Worm (Caenorhabditis elegans): Measurements from ENCODE around the gene str-40.

Gene str-40

DNA sequence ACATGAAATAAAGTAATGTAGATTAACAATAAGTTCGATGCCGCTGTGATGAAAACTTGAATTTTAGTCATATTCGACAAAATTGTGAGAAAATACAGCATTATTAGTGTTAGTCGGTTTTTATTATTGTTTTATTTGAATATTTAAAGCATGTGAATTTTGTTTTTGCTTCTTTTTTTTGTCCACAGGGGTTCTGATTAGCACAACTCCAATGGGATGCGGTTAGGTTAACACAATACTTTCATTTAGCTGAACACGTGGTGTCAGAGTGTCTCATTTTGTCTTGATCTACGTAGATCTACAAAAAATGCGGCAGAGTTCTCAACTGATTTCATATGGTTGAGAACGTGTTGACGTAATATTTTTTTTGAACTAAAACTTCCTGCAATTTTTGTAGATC is at the start of gene str-40:
TSS of gene str-40 (minus strand) at position 101 of the 400 bp plus-strand sequence.
- TF ChIP-seq flh-1 (GFP tag; optimal IDR thresholded peaks at IDR 0.05) (no peak), mab-5 (tag; optimal IDR thresholded peaks at IDR 0.05) (no peak), elt-3 (tag; optimal IDR thresholded peaks at IDR 0.05) (no peak), ham-2 (GFP tag; optimal IDR thresholded peaks at IDR 0.05) (no peak), nhr-76 (tag; optimal IDR thresholded peaks at IDR 0.05) (no peak), zip-8 (tag; optimal IDR thresholded peaks at IDR 0.05) (no peak), blmp-1 (tag; optimal IDR thresholded peaks at IDR 0.05) (no peak), nhr-237 (tag; optimal IDR thresholded peaks at IDR 0.05) (no peak), elt-1 (tag; optimal IDR thresholded peaks at IDR 0.05; ENCODE audit: borderline replicate concordance, insufficient read depth) (no peak), sptf-1 (tag; optimal IDR thresholded peaks at IDR 0.05) (no peak), lin-13 (tag; optimal IDR thresholded peaks at IDR 0.05) (no peak), hlh-1 (tag; optimal IDR thresholded peaks at IDR 0.05) (no peak), lin-32 (GFP tag; optimal IDR thresholded peaks at IDR 0.05) (no peak), cnd-1 (tag; optimal IDR thresholded peaks at IDR 0.05) (no peak), unc-39 (tag; optimal IDR thresholded peaks at IDR 0.05) (no peak), nhr-2 (tag; optimal IDR thresholded peaks at IDR 0.05) (no peak), pha-4 (tag; optimal IDR thresholded peaks at IDR 0.05) (no peak), ceh-39 (tag; optimal IDR thresholded peaks at IDR 0.05) (no peak), lsy-2 (tag; optimal IDR thresholded peaks at IDR 0.05) (no peak)

DNA sequence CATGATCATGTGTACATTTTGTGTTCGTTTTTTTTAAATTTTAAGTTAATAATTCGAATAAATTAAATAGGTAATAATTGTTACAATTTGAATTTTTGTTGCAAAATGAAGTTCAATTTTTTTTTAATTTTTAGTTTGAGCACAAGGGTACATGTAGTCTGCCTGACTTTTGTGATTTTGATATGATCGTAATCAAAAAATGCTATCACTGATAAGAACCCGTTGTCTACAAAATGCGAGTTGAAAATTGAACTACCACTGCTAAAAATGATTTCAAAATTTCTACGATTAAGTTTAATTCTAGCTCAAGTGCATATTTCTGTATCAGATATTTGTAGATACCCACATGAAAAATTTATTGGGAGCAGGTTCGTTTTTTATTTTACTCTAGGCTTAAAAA is 49.2 kb upstream of the str-40 start, which contains the start of gene clec-210:
TSS of gene clec-210 (plus strand) at position 211 of the 400 bp plus-strand sequence.
- TF ChIP-seq M03D4.4 (tag; optimal IDR thresholded peaks at IDR 0.05): no peak
- TF ChIP-seq ztf-11 (tag; optimal IDR thresholded peaks at IDR 0.05): no peak
- no peak for TF ChIP-seq pha-4 (tag; optimal IDR thresholded peaks at IDR 0.05)
- no peak for TF ChIP-seq flh-1 (GFP tag; optimal IDR thresholded peaks at IDR 0.05)
- no peak for TF ChIP-seq zip-8 (tag; optimal IDR thresholded peaks at IDR 0.05)
- no peak for TF ChIP-seq tbx-8 (GFP tag; optimal IDR thresholded peaks at IDR 0.05)

DNA sequence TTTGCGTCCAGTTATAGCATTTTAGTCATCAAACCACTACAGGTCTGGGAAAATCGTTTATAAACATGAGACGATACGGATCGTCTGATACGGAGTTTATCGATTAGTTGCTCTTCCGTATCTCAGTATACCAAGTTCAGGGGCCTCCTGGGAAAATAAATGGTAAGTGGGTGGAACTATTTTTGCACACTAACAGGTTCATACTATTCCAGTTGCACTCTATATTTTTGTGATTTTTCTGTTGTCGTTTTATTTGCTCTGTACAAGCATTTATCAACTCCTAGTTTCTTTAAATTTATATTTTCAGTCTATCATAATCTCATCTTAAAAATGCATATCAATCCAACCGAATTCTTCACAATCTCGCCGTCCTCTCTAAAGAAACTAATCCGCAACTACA is 46.0 kb upstream of the str-40 start, which contains the start of gene Y73C8C.3:
TSS of gene Y73C8C.3 (plus strand) at position 301 of the 400 bp plus-strand sequence.
- TF ChIP-seq lin-13 (tag; optimal IDR thresholded peaks at IDR 0.05): no peak
- TF ChIP-seq unc-120 (tag; optimal IDR thresholded peaks at IDR 0.05; ENCODE audit: poor library complexity, severe bottlenecking): no peak
- TF ChIP-seq elt-3 (tag; optimal IDR thresholded peaks at IDR 0.05): no peak
- no peak for TF ChIP-seq lsy-2 (tag; optimal IDR thresholded peaks at IDR 0.05)
- no peak for TF ChIP-seq unc-39 (tag; optimal IDR thresholded peaks at IDR 0.05)
- no peak for TF ChIP-seq tbx-8 (GFP tag; optimal IDR thresholded peaks at IDR 0.05)
- no peak for TF ChIP-seq ham-2 (GFP tag; optimal IDR thresholded peaks at IDR 0.05)
- no peak for TF ChIP-seq ceh-83 (GFP tag; optimal IDR thresholded peaks at IDR 0.05)
- no peak for TF ChIP-seq ztf-11 (tag; optimal IDR thresholded peaks at IDR 0.05)
- no peak for TF ChIP-seq mab-5 (tag; optimal IDR thresholded peaks at IDR 0.05)

DNA sequence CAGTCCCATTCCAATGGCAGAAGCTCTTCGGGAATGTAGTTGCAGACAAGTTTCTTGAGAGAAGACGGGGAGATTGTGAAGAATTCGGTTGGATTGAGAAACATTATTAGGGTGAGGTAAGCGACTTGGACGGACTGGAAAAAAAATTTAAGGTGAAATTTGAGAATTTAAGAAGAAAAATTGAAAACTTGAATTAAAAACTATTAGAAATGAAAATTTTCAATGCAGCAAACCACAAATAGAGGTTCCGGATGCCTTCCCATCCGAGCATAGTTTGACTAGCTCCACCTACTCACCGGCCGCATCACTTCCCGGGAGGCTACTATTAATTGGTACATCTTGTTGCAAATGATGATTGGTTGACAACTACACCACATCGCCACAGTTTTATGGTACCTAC is 44.8 kb upstream of the str-40 start, which contains the start of gene Y73C8C.8:
TSS of gene Y73C8C.8 (minus strand) at position 101 of the 400 bp plus-strand sequence.
- TF ChIP-seq bed-3 (GFP tag; optimal IDR thresholded peaks at IDR 0.05) (no peak), nhr-76 (tag; optimal IDR thresholded peaks at IDR 0.05) (no peak), flh-1 (GFP tag; optimal IDR thresholded peaks at IDR 0.05) (no peak), hlh-1 (tag; optimal IDR thresholded peaks at IDR 0.05) (no peak)

DNA sequence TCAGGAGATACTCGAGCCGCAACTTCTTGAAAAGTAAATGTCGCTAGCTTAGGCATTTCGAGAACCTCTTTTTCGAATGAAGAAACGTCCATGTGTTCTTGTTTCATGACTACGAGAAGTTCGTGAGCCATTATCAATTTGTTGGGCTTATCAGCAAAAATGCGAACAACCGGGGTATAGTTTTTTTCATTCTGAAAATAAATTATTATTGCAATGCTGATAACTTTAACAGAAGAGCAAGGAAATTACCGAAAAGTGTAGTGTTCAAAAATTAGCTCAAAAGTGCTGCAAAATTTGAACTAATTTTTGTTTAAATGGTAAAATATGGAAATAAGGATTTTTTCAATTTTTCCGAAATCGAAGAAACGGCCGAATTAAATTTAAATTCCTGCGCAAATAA is 43.2 kb upstream of the str-40 start:
- TF ChIP-seq unc-120 (tag; optimal IDR thresholded peaks at IDR 0.05; ENCODE audit: poor library complexity, severe bottlenecking) (no peak), lin-13 (tag; optimal IDR thresholded peaks at IDR 0.05) (no peak), mls-2 (tag; optimal IDR thresholded peaks at IDR 0.05) (no peak), unc-39 (tag; optimal IDR thresholded peaks at IDR 0.05) (no peak), mab-5 (tag; optimal IDR thresholded peaks at IDR 0.05) (no peak), lin-32 (GFP tag; optimal IDR thresholded peaks at IDR 0.05) (no peak), M03D4.4 (tag; optimal IDR thresholded peaks at IDR 0.05) (no peak), nhr-12 (tag; optimal IDR thresholded peaks at IDR 0.05) (no peak), hlh-1 (tag; optimal IDR thresholded peaks at IDR 0.05) (no peak), mep-1 (tag; optimal IDR thresholded peaks at IDR 0.05) (no peak), elt-3 (tag; optimal IDR thresholded peaks at IDR 0.05) (no peak), nhr-2 (tag; optimal IDR thresholded peaks at IDR 0.05) (no peak), lsy-2 (tag; optimal IDR thresholded peaks at IDR 0.05) (no peak), ceh-83 (GFP tag; optimal IDR thresholded peaks at IDR 0.05) (no peak)

- TF ChIP-seq M03D4.4 (tag; optimal IDR thresholded peaks at IDR 0.05): no peak
- no peak for TF ChIP-seq ceh-39 (tag; optimal IDR thresholded peaks at IDR 0.05)
- TF ChIP-seq snpc-4 (tag; optimal IDR thresholded peaks at IDR 0.05): no peak
Observed at ce11 chrV:3107450-3107849, 38.4 kb upstream of the str-40 start, which contains the start of gene str-68. str-68 (minus strand) TSS chrV:3107550.
